Fruit fly (Drosophila melanogaster) whole organism: Measurements from ENCODE around the gene brk.

Experiments
- CG8478 ChIP-seq: fragments of >200 bp; optimal IDR thresholded peaks from 2 replicates; lab custom pipeline; 2018; ENCODE audit warnings: inconsistent platforms
- Dll ChIP-seq: fragments of >200 bp; optimal IDR thresholded peaks from 2 replicates; lab custom pipeline; 2017
- pan ChIP-seq: fragments of >200 bp; optimal IDR thresholded peaks from 2 replicates; lab custom pipeline; 2017
- psq ChIP-seq: fragments of >200 bp; optimal IDR thresholded peaks from 2 replicates; lab custom pipeline; 2017
- usp ChIP-seq: fragments of >200 bp; optimal IDR thresholded peaks from 2 replicates; lab custom pipeline; 2017; ENCODE audit warnings: missing biosample characterization, missing genetic modification characterization, mixed read lengths

DNA sequence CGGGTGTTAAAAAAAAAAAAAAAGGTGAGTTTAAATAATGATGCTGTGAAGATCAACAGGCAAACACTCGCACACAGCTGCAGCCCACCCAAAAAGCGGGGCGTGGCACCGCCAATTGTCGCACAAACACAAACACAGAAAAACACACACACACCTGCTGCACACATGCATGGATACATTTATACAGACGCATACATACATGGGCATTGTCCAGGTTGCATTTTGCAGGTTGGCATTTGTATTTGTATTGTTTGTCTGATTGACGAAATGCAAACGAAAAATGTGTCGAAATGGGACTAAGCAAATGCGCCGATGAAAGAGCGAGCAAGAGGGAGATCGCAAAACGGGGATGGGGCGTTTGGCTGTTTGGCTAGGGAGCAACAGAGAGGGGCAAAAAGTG is 10.7 kb downstream of the brk start:
- no peak for TF ChIP-seq CG8478
- no peak for TF ChIP-seq pan (lab: Kevin White, UChicago)
- TF ChIP-seq psq (lab: Kevin White, UChicago) = no peak
- no peak for TF ChIP-seq usp (GFP tag; lab: Kevin White, UChicago)
- no peak for TF ChIP-seq Dll (lab: Kevin White, UChicago)
